Worm (Caenorhabditis elegans) whole organism, mixed stage, embryonic: ENCODE results near the gene T14G8.3.

Source experiments
- nhr-28 ChIP-seq: fragments of 150-350 bp; optimal IDR thresholded peaks from 2 replicates; lab custom pipeline; 2014; ENCODE audit warnings: missing biosample characterization, missing genetic modification characterization
- nhr-76 ChIP-seq: sonication (generic microtip); optimal IDR thresholded peaks from 2 replicates; lab custom pipeline; 2017; ENCODE audit warnings: missing biosample characterization, missing genetic modification characterization

DNA sequence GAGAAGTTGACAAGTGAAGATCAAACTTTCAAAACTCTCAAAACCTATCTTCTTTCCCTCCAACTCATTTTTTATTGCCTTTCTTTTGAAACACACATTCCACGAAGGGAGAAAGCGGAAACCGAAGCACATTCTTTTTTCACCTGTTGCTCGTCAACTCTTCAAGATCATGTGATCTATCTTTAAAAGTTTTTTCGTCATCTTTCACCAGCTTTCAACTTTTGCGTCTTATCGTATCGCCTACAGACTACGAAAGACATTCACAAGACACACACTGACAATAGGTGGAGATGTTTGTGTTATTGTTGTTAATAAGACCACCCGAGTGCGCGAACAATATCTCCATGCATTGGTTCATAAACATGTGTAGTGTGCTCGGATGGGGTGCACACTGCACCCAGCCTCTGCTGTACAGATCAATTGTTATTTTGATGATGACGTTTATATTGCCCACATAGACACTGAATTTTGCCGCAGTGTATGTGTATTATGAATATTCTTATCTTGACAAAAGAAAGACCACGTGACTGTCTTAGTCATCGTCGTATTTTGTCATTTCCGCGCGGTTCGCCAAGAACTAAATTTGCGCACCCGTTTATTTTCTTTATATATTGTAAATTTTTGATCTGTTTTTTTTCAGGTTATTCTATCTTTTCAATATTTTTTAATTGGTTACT lies 12.8 kb downstream of the T14G8.3 start:
- TF ChIP-seq nhr-76 (tag; lab: Kevin White, UChicago), result no peak
- no peak for TF ChIP-seq nhr-28
